Worm (Caenorhabditis elegans) whole organism, L1 larva: ENCODE results near the gene D2007.2.

ENCODE experiments used
- aha-1 ChIP-seq: fragments of 150-350 bp; optimal IDR thresholded peaks from 2 replicates; lab custom pipeline; 2014; ENCODE audit warnings: missing biosample characterization, missing genetic modification characterization
- ama-1 ChIP-seq: fragments of 150-350 bp; optimal IDR thresholded peaks from 2 replicates; lab custom pipeline; 2014
- fkh-10 ChIP-seq: sonication (generic microtip); optimal IDR thresholded peaks from 2 replicates; lab custom pipeline; 2017; ENCODE audit warnings: missing biosample characterization, missing genetic modification reagents, missing genetic modification characterization
- fos-1 ChIP-seq: fragments of 150-350 bp; optimal IDR thresholded peaks from 2 replicates; lab custom pipeline; 2014; ENCODE audit warnings: missing biosample characterization, missing genetic modification characterization
- irx-1 ChIP-seq: sonication (generic microtip); optimal IDR thresholded peaks from 2 replicates; lab custom pipeline; 2016; ENCODE audit warnings: missing genetic modification characterization, missing compliant biosample characterization
- pag-3 ChIP-seq: sonication (generic microtip); optimal IDR thresholded peaks from 2 replicates; lab custom pipeline; 2017; ENCODE audit warnings: missing genetic modification characterization, mild to moderate bottlenecking, missing compliant biosample characterization, antibody characterized with exemption, borderline replicate concordance; ENCODE audit not compliant: insufficient read depth
- snpc-4 ChIP-seq: fragments of 150-350 bp; optimal IDR thresholded peaks from 2 replicates; lab custom pipeline; 2014; ENCODE audit warnings: missing biosample characterization, missing genetic modification characterization
- unc-62 ChIP-seq: fragments of 150-350 bp; optimal IDR thresholded peaks from 2 replicates; lab custom pipeline; 2014; ENCODE audit warnings: missing biosample characterization, missing genetic modification reagents, missing genetic modification characterization

DNA sequence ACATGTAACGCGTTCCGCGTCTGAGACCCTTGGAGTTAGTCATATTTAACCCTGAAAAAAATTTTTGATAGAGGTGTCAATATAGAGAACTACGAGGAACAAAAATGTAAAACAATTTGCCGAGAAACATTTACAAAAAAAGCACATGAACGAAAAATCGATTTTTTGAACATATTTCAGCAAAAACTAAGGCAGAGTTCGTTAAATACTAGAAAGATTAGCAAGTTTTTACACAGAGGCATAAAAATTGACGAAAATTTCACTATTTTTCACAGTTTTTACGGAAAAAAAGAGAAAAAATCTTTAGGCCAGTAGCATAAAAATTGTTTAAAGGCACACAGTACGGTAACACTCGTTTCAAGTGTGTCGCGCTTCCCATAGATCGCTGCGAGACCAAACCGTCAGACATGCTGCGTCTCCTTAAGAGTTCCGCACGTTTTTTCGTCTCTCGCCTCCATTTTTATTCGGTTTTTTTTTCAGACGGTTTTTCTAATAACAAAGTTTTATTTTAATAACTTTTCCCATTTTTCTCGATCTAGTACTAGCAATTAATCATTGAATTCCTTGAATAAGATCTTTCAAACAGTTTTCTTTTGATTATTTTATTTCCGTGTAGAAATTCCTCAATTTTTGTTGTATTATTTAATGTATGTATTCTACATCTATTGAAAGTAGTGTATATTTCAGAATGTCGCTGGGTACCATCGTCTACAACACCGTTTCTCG, 18.4 kb upstream of the D2007.2 start, which contains the start of the genes rpl-21 and C14B9.10:
- TF ChIP-seq unc-62 (GFP tag; lab: Kevin White, UChicago) (no peak), ama-1 (lab: Kevin White, UChicago) (no peak), irx-1 (tag; lab: Kevin White, UChicago) (peak; percentile 56), snpc-4 (tag; lab: Kevin White, UChicago) (peak; percentile 35), aha-1 (tag; lab: Kevin White, UChicago) (no peak), fkh-10 (GFP tag; lab: Kevin White, UChicago) (no peak), pag-3 (no peak), fos-1 (tag; lab: Kevin White, UChicago) (peak; percentile 76)
